Fruit fly (Drosophila melanogaster) whole organism, embryonic: Measurements from ENCODE around the gene CG46309.

Source experiments
- Atf-2 ChIP-seq: fragments of 200-800 bp; sonication (Bioruptor generic); optimal IDR thresholded peaks from 2 replicates; lab custom pipeline; 2016; ENCODE audit warnings: missing biosample characterization, missing genetic modification characterization
- Blimp-1 ChIP-seq: fragments of 200-800 bp; sonication (Bioruptor generic); optimal IDR thresholded peaks from 3 replicates; lab custom pipeline; 2018; ENCODE audit warnings: missing biosample characterization, missing genetic modification characterization, mild to moderate bottlenecking, moderate library complexity, missing genetic modification reagents
- CG1024 ChIP-seq: fragments of 200-800 bp; sonication (Bioruptor generic); IDR thresholded peaks from 2 replicates; pipeline ENCODE4 v1.3.6; 2022; ENCODE audit warnings: missing biosample characterization, missing genetic modification characterization
- CG11093 ChIP-seq: fragments of 200-800 bp; sonication (Bioruptor generic); IDR thresholded peaks from 3 replicates; pipeline ENCODE4 v1.3.6; 2022; ENCODE audit warnings: missing biosample characterization, missing genetic modification characterization
- CG11398 ChIP-seq: fragments of 200-800 bp; sonication (Bioruptor generic); optimal IDR thresholded peaks from 2 replicates; lab custom pipeline; 2016; ENCODE audit warnings: missing biosample characterization, missing genetic modification characterization
- CG12299 ChIP-seq: fragments of 200-800 bp; sonication (Bioruptor generic); optimal IDR thresholded peaks from 2 replicates; lab custom pipeline; 2018; ENCODE audit warnings: missing biosample characterization, mild to moderate bottlenecking, missing genetic modification characterization
- CG14441 ChIP-seq: fragments of 200-800 bp; sonication (Bioruptor generic); IDR thresholded peaks from 2 replicates; pipeline ENCODE4 v1.3.6; 2022; ENCODE audit warnings: missing biosample characterization, missing genetic modification characterization
- CG1602 ChIP-seq: fragments of 200-800 bp; sonication (Bioruptor generic); optimal IDR thresholded peaks from 3 replicates; lab custom pipeline; 2016; ENCODE audit warnings: missing biosample characterization, missing genetic modification characterization
- CG16863 ChIP-seq: fragments of 200-800 bp; sonication (Bioruptor generic); optimal IDR thresholded peaks from 3 replicates; lab custom pipeline; 2016; ENCODE audit warnings: missing biosample characterization, missing genetic modification characterization
- CG17612 ChIP-seq: fragments of 200-800 bp; sonication (Bioruptor generic); IDR thresholded peaks from 2 replicates; pipeline ENCODE4 v1.3.6; 2022; ENCODE audit warnings: missing biosample characterization, missing genetic modification characterization
- CG17802 ChIP-seq: fragments of 200-800 bp; sonication (Bioruptor generic); optimal IDR thresholded peaks from 2 replicates; lab custom pipeline; 2018; ENCODE audit warnings: missing biosample characterization, mild to moderate bottlenecking, missing genetic modification characterization, moderate library complexity
- CG18764 ChIP-seq: fragments of 200-800 bp; sonication (Bioruptor generic); optimal IDR thresholded peaks from 3 replicates; lab custom pipeline; 2016; ENCODE audit warnings: missing biosample characterization, missing genetic modification characterization
- CG2199 ChIP-seq: fragments of 200-800 bp; sonication (Bioruptor generic); IDR thresholded peaks from 3 replicates; pipeline ENCODE4 v1.3.6; 2022; ENCODE audit warnings: missing biosample characterization, missing genetic modification characterization
- CG2678 ChIP-seq: fragments of 200-800 bp; sonication (Bioruptor generic); optimal IDR thresholded peaks from 3 replicates; lab custom pipeline; 2019; ENCODE audit warnings: missing biosample characterization, mild to moderate bottlenecking, missing genetic modification characterization, moderate library complexity
- CG31441 ChIP-seq: fragments of 200-800 bp; sonication (Bioruptor generic); IDR thresholded peaks from 2 replicates; pipeline ENCODE4 v1.3.6; 2022; ENCODE audit warnings: missing biosample characterization, missing genetic modification characterization
- CG43689 ChIP-seq: fragments of 200-800 bp; sonication (Bioruptor generic); IDR thresholded peaks from 2 replicates; pipeline ENCODE4 v1.3.6; 2022; ENCODE audit warnings: missing biosample characterization, missing genetic modification characterization
- CG4707 ChIP-seq: fragments of 200-800 bp; sonication (Bioruptor generic); optimal IDR thresholded peaks from 2 replicates; lab custom pipeline; 2018; ENCODE audit warnings: missing biosample characterization, mild to moderate bottlenecking, missing genetic modification characterization, moderate library complexity
- CG7357 ChIP-seq: fragments of 200-800 bp; sonication (Bioruptor generic); IDR thresholded peaks from 3 replicates; pipeline ENCODE4 v1.3.6; 2022; ENCODE audit warnings: missing biosample characterization, missing genetic modification characterization
- CG8290 ChIP-seq, 3 experiments: fragments of 200-800 bp; sonication (Bioruptor generic); optimal IDR thresholded peaks; 2 replicates each; lab custom pipeline; 2016 to 2019; ENCODE audit warnings: missing biosample characterization in 3 of 3, missing genetic modification characterization in 3 of 3, mild to moderate bottlenecking in 2 of 3, moderate library complexity in 1 of 3
- CG9727 ChIP-seq: fragments of 200-800 bp; sonication (Bioruptor generic); optimal IDR thresholded peaks from 3 replicates; lab custom pipeline; 2017; ENCODE audit warnings: missing biosample characterization, mild to moderate bottlenecking, missing genetic modification characterization
- D19B ChIP-seq: fragments of 200-800 bp; sonication (Bioruptor generic); optimal IDR thresholded peaks from 2 replicates; lab custom pipeline; 2017; ENCODE audit warnings: missing biosample characterization, mild to moderate bottlenecking, missing genetic modification characterization
- Dad ChIP-seq: fragments of 200-800 bp; sonication (Bioruptor generic); optimal IDR thresholded peaks from 3 replicates; lab custom pipeline; 2016; ENCODE audit warnings: missing biosample characterization, missing genetic modification characterization
- Dbx ChIP-seq: fragments of 200-800 bp; sonication (Bioruptor generic); IDR thresholded peaks from 3 replicates; pipeline ENCODE4 v1.3.6; 2022; ENCODE audit warnings: missing biosample characterization, missing genetic modification characterization
- Dll ChIP-seq: fragments of 200-800 bp; sonication (Bioruptor generic); IDR thresholded peaks from 4 replicates; pipeline ENCODE4 v1.3.6; 2022; ENCODE audit warnings: missing biosample characterization, missing genetic modification characterization; ENCODE audit not compliant: partially characterized antibody
- ERR ChIP-seq: fragments of 200-800 bp; sonication (Bioruptor generic); optimal IDR thresholded peaks from 2 replicates; lab custom pipeline; 2016; ENCODE audit warnings: missing biosample characterization, missing genetic modification characterization
- Ets65A ChIP-seq: fragments of 200-800 bp; sonication (Bioruptor generic); peaks from one replicate; lab custom pipeline; 2016; ENCODE audit warnings: missing biosample characterization, missing genetic modification characterization
- H15 ChIP-seq: fragments of 200-800 bp; sonication (Bioruptor generic); IDR thresholded peaks from 3 replicates; pipeline ENCODE4 v1.3.6; 2022; ENCODE audit warnings: missing biosample characterization, missing genetic modification characterization
- Ssrp ChIP-seq: fragments of 200-800 bp; sonication (Bioruptor generic); optimal IDR thresholded peaks from 2 replicates; lab custom pipeline; 2018; ENCODE audit warnings: missing biosample characterization, mild to moderate bottlenecking, missing genetic modification characterization, moderate library complexity
- az2 ChIP-seq: fragments of 200-800 bp; sonication (Bioruptor generic); optimal IDR thresholded peaks from 3 replicates; lab custom pipeline; 2016; ENCODE audit warnings: missing biosample characterization, missing genetic modification characterization
- bigmax ChIP-seq: fragments of 200-800 bp; sonication (Bioruptor generic); optimal IDR thresholded peaks from 2 replicates; lab custom pipeline; 2018; ENCODE audit warnings: missing biosample characterization, mild to moderate bottlenecking, missing genetic modification characterization
- bsh ChIP-seq, 2 experiments: fragments of 200-800 bp; sonication (Bioruptor generic); optimal IDR thresholded peaks; 2 replicates each; lab custom pipeline; 2017 to 2018; ENCODE audit warnings: mild to moderate bottlenecking in 2 of 2, missing biosample characterization in 2 of 2, missing genetic modification characterization in 2 of 2, moderate library complexity in 1 of 2
- ci ChIP-seq: fragments of 200-800 bp; sonication (Bioruptor generic); IDR thresholded peaks from 3 replicates; pipeline ENCODE4 v1.3.6; 2022; ENCODE audit warnings: missing biosample characterization, missing genetic modification characterization
- crc ChIP-seq: fragments of 200-800 bp; sonication (Bioruptor generic); optimal IDR thresholded peaks from 2 replicates; lab custom pipeline; 2016; ENCODE audit warnings: missing biosample characterization, missing genetic modification characterization
- cwo ChIP-seq: fragments of 200-800 bp; sonication (Bioruptor generic); optimal IDR thresholded peaks from 3 replicates; lab custom pipeline; 2017; ENCODE audit warnings: missing biosample characterization, missing genetic modification characterization, mild to moderate bottlenecking, moderate library complexity, missing genetic modification reagents
- dan ChIP-seq: fragments of 200-800 bp; sonication (Bioruptor generic); IDR thresholded peaks from 2 replicates; pipeline ENCODE4 v1.3.6; 2022; ENCODE audit warnings: missing biosample characterization, missing genetic modification characterization
- dati ChIP-seq: fragments of 200-800 bp; sonication (Bioruptor generic); IDR thresholded peaks from 2 replicates; pipeline ENCODE4 v1.3.6; 2022; ENCODE audit warnings: missing biosample characterization, missing genetic modification characterization
- dimm ChIP-seq: fragments of 200-800 bp; sonication (Bioruptor generic); IDR thresholded peaks from 2 replicates; pipeline ENCODE4 v1.3.6; 2022; ENCODE audit warnings: missing biosample characterization, missing genetic modification characterization
- dm ChIP-seq: fragments of 200-800 bp; sonication (Bioruptor generic); optimal IDR thresholded peaks from 3 replicates; lab custom pipeline; 2016; ENCODE audit warnings: missing biosample characterization, missing genetic modification characterization
- dpn ChIP-seq, 2 experiments: fragments of 200-800 bp; sonication (Bioruptor generic); optimal IDR thresholded peaks; 3 replicates each; lab custom pipeline; 2016; ENCODE audit warnings: missing biosample characterization in 2 of 2, missing genetic modification characterization in 2 of 2
- eve ChIP-seq, 2 experiments: fragments of >200 bp; optimal IDR thresholded peaks; 2 replicates each; lab custom pipeline; 2017; ENCODE audit warnings: missing biosample characterization in 2 of 2, missing genetic modification characterization in 2 of 2
- fd64A ChIP-seq: fragments of 200-800 bp; sonication (Bioruptor generic); optimal IDR thresholded peaks from 3 replicates; lab custom pipeline; 2018; ENCODE audit warnings: missing biosample characterization, mild to moderate bottlenecking, missing genetic modification characterization
- gsb ChIP-seq: fragments of 200-800 bp; sonication (Bioruptor generic); IDR thresholded peaks from 2 replicates; pipeline ENCODE4 v1.3.6; 2022; ENCODE audit warnings: missing biosample characterization, missing genetic modification characterization
- hth ChIP-seq: fragments of >200 bp; optimal IDR thresholded peaks from 2 replicates; lab custom pipeline; 2017; ENCODE audit warnings: inconsistent platforms
- ken ChIP-seq: fragments of 200-800 bp; sonication (Bioruptor generic); IDR thresholded peaks from 3 replicates; pipeline ENCODE4 v1.3.6; 2022; ENCODE audit warnings: missing biosample characterization, missing genetic modification characterization
- lola ChIP-seq, 3 experiments: fragments of >200 bp in 2 of 3; fragments of 200-800 bp in 1 of 3; sonication (Bioruptor generic) in 1 of 3; optimal IDR thresholded peaks; 2 replicates each; lab custom pipeline; 2017 to 2019; ENCODE audit warnings: missing biosample characterization in 3 of 3, missing genetic modification characterization in 3 of 3, mild to moderate bottlenecking in 1 of 3, moderate library complexity in 1 of 3
- mirr ChIP-seq: fragments of 200-800 bp; sonication (Bioruptor generic); optimal IDR thresholded peaks from 3 replicates; lab custom pipeline; 2018; ENCODE audit warnings: missing biosample characterization, mild to moderate bottlenecking, missing genetic modification characterization
- sens ChIP-seq: fragments of 200-800 bp; sonication (Bioruptor generic); peaks from one replicate; lab custom pipeline; 2016; ENCODE audit warnings: missing biosample characterization, missing genetic modification characterization
- shn ChIP-seq: fragments of 200-800 bp; sonication (Bioruptor generic); optimal IDR thresholded peaks from 3 replicates; lab custom pipeline; 2016; ENCODE audit warnings: missing biosample characterization, missing genetic modification characterization
- ssp ChIP-seq: fragments of 200-800 bp; sonication (Bioruptor generic); IDR thresholded peaks from 2 replicates; pipeline ENCODE4 v1.3.6; 2022; ENCODE audit warnings: missing biosample characterization, missing genetic modification characterization
- sug ChIP-seq: fragments of 200-800 bp; optimal IDR thresholded peaks from 2 replicates; lab custom pipeline; 2019; ENCODE audit warnings: missing biosample characterization, mild to moderate bottlenecking, missing genetic modification characterization, moderate library complexity
- wdn ChIP-seq: fragments of 200-800 bp; sonication (Bioruptor generic); IDR thresholded peaks from 2 replicates; pipeline ENCODE4 v1.3.6; 2022; ENCODE audit warnings: missing biosample characterization, missing genetic modification characterization

The CG46309 gene

DNA sequence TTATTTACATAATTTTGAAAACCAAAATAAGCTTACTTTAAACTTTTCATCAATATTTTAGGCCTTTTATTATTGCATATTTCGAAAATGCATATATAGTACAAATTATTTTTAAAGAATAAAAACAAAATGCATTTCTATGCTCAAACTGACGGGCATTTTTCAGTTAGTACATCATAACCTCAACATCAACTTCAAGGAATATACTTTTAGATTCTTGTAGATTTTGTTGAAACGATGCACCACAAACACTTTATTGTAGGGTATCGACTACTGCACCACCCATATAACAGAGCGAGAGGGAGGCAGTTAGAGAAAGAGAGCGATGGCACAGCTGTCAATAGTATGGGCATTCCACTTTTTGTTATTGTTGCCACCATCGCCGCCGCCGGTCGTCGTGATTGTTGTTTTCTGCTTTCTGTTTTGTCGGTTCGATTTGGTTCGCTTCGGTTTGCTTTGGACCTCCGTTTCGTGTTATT lies 28.2 kb upstream of the CG46309 start (continued):
- peak; percentile 91 for TF ChIP-seq CG16863 (GFP tag; lab: Kevin White, UChicago)
- 0 out of 2 replicates have a peak, but pooled peaks have one; percentile 10 for TF ChIP-seq CG43689 (GFP tag; lab: Robert Waterston, UW)
- peak; percentile 79; the same call in 2 of the 3 replicates for TF ChIP-seq ken (GFP tag; lab: Robert Waterston, UW)
- TF ChIP-seq dm: peak; percentile 52
- no peak for TF ChIP-seq CG17612
- peak in 1 of 2 experiments; percentile 97 for TF ChIP-seq eve (GFP tag; optimal IDR thresholded peaks at IDR 0.05; lab: Kevin White, UChicago)
- peak; percentile 68 for TF ChIP-seq sug (tag; lab: Kevin White, UChicago)
- peak; percentile 88 for TF ChIP-seq CG9727 (GFP tag; lab: Kevin White, UChicago)
- TF ChIP-seq bsh (GFP tag; optimal IDR thresholded peaks at IDR 0.05; lab: Kevin White, UChicago): peak; percentile 85 to 93
- peak; percentile 89 to 92 for TF ChIP-seq dpn (GFP tag; optimal IDR thresholded peaks at IDR 0.05; lab: Kevin White, UChicago)
- TF ChIP-seq CG31441: peak; percentile 97
- peak; percentile 79 for TF ChIP-seq CG11093
- TF ChIP-seq H15 (GFP tag; lab: Robert Waterston, UW): peak; percentile 74; the same call in 2 of the 3 replicates
- TF ChIP-seq CG8290 (GFP tag; optimal IDR thresholded peaks at IDR 0.05; lab: Kevin White, UChicago): peak; percentile 73
- TF ChIP-seq CG8290 (tag; optimal IDR thresholded peaks at IDR 0.05; lab: Kevin White, UChicago): peak; percentile 64 to 75
- TF ChIP-seq Atf-2 (GFP tag; lab: Kevin White, UChicago): peak; percentile 86
- peak; percentile 72 for TF ChIP-seq CG14441 (GFP tag; lab: Robert Waterston, UW)
- TF ChIP-seq mirr (GFP tag; lab: Kevin White, UChicago): no peak
- no peak for TF ChIP-seq Dbx (GFP tag; lab: Robert Waterston, UW)
- peak; percentile 87 for TF ChIP-seq shn (GFP tag; lab: Kevin White, UChicago)
- no peak for TF ChIP-seq dati (GFP tag; lab: Robert Waterston, UW)
- TF ChIP-seq CG12299: peak; percentile 75
- peak; percentile 11 for TF ChIP-seq crc (GFP tag; lab: Kevin White, UChicago)
- peak; percentile 86 for TF ChIP-seq CG18764 (GFP tag; lab: Kevin White, UChicago)
- peak; percentile 87 for TF ChIP-seq bigmax (GFP tag; lab: Kevin White, UChicago)
- TF ChIP-seq ssp (GFP tag; lab: Robert Waterston, UW): peak; percentile 44; the same call in 1 of the 2 replicates
- TF ChIP-seq CG2678 (tag; lab: Kevin White, UChicago): peak; percentile 95
- TF ChIP-seq dimm (GFP tag; lab: Robert Waterston, UW): peak; percentile 50; the same call in 1 of the 2 replicates
- TF ChIP-seq CG4707: peak; percentile 75
- peak; percentile 71 for TF ChIP-seq cwo (GFP tag; lab: Kevin White, UChicago)
- TF ChIP-seq D19B (GFP tag; lab: Kevin White, UChicago): peak; percentile 72
- peak; percentile 95 for TF ChIP-seq az2 (GFP tag; lab: Kevin White, UChicago)
- TF ChIP-seq Ssrp: peak; percentile 95
- TF ChIP-seq lola (GFP tag; optimal IDR thresholded peaks at IDR 0.05; lab: Kevin White, UChicago): peak in 1 of 3 experiments; percentile 94
- no peak for TF ChIP-seq gsb (GFP tag; lab: Robert Waterston, UW)
- TF ChIP-seq CG7357 (GFP tag; lab: Robert Waterston, UW): peak; percentile 70; the same call in 2 of the 3 replicates
- TF ChIP-seq fd64A (GFP tag; lab: Kevin White, UChicago): peak; percentile 81
- peak; percentile 56; the same call in 1 of the 2 replicates for TF ChIP-seq CG1024 (GFP tag; lab: Robert Waterston, UW)
- TF ChIP-seq ERR: peak; percentile 57
- TF ChIP-seq Dad (GFP tag; lab: Kevin White, UChicago): peak; percentile 57
- peak; percentile 94 for TF ChIP-seq Ets65A (GFP tag; lab: Kevin White, UChicago)
- peak; percentile 90 for TF ChIP-seq CG2199 (GFP tag; lab: Robert Waterston, UW)
- TF ChIP-seq CG17802 (tag; lab: Kevin White, UChicago): peak; percentile 74
- no peak for TF ChIP-seq wdn (GFP tag; lab: Robert Waterston, UW)
- TF ChIP-seq ci (GFP tag; lab: Robert Waterston, UW): peak; percentile 86
- TF ChIP-seq Dll (GFP tag; lab: Robert Waterston, UW): no peak
- TF ChIP-seq hth: no peak
- TF ChIP-seq sens: peak; percentile 99
- TF ChIP-seq CG1602 (GFP tag; lab: Kevin White, UChicago): peak; percentile 92
- TF ChIP-seq dan (GFP tag; lab: Robert Waterston, UW): no peak
- peak; percentile 85 for TF ChIP-seq CG11398 (GFP tag; lab: Kevin White, UChicago)
- TF ChIP-seq Blimp-1 (GFP tag; lab: Kevin White, UChicago): peak; percentile 91
